Fruit fly (Drosophila melanogaster) whole organism, embryonic: ENCODE results near the gene CG3764.

Experiments used
- ATbp ChIP-seq: fragments of 200-800 bp; sonication (Bioruptor generic); optimal IDR thresholded peaks from 2 replicates; lab custom pipeline; 2017; ENCODE audit warnings: missing biosample characterization, mild to moderate bottlenecking, missing genetic modification characterization, missing genetic modification reagents
- Abd-B ChIP-seq: fragments of 200-800 bp; sonication (Bioruptor generic); optimal IDR thresholded peaks from 2 replicates; lab custom pipeline; 2018; ENCODE audit warnings: missing biosample characterization, mild to moderate bottlenecking, missing genetic modification characterization, moderate library complexity
- Aef1 ChIP-seq: fragments of 200-800 bp; sonication (Bioruptor generic); IDR thresholded peaks from 3 replicates; pipeline ENCODE4 v1.3.6; 2022; ENCODE audit warnings: missing biosample characterization, missing genetic modification characterization
- Atf3 ChIP-seq: fragments of 200-800 bp; sonication (Bioruptor generic); optimal IDR thresholded peaks from 3 replicates; lab custom pipeline; 2016; ENCODE audit warnings: missing biosample characterization, missing genetic modification characterization
- BEAF-32 ChIP-seq: fragments of 200-800 bp; sonication (Bioruptor generic); optimal IDR thresholded peaks from 3 replicates; lab custom pipeline; 2017; ENCODE audit warnings: missing biosample characterization, missing genetic modification characterization, mild to moderate bottlenecking, moderate library complexity, missing genetic modification reagents
- CG10321 ChIP-seq: fragments of 200-800 bp; sonication (Bioruptor generic); IDR thresholded peaks from 2 replicates; pipeline ENCODE4 v1.3.6; 2022; ENCODE audit warnings: missing biosample characterization, missing genetic modification characterization
- CG10462 ChIP-seq: fragments of 200-800 bp; sonication (Bioruptor generic); optimal IDR thresholded peaks from 2 replicates; lab custom pipeline; 2016; ENCODE audit warnings: missing biosample characterization, missing genetic modification characterization
- CG11247 ChIP-seq: fragments of 200-800 bp; sonication (Bioruptor generic); IDR thresholded peaks from 2 replicates; pipeline ENCODE4 v1.3.6; 2022; ENCODE audit warnings: missing biosample characterization, missing genetic modification characterization
- CG13296 ChIP-seq: fragments of 200-800 bp; sonication (Bioruptor generic); optimal IDR thresholded peaks from 3 replicates; lab custom pipeline; 2018; ENCODE audit warnings: missing biosample characterization, mild to moderate bottlenecking, missing genetic modification characterization
- CG13624 ChIP-seq: fragments of 200-800 bp; sonication (Bioruptor generic); optimal IDR thresholded peaks from 2 replicates; lab custom pipeline; 2016; ENCODE audit warnings: missing biosample characterization, missing genetic modification characterization
- CG1647 ChIP-seq: fragments of 200-800 bp; sonication (Bioruptor generic); optimal IDR thresholded peaks from 3 replicates; lab custom pipeline; 2016; ENCODE audit warnings: missing biosample characterization, missing genetic modification characterization
- CG17186 ChIP-seq: fragments of 200-800 bp; sonication (Bioruptor generic); optimal IDR thresholded peaks from 3 replicates; lab custom pipeline; 2017; ENCODE audit warnings: missing biosample characterization, missing genetic modification reagents, missing genetic modification characterization
- CG17328 ChIP-seq: fragments of 200-800 bp; sonication (Bioruptor generic); IDR thresholded peaks from 2 replicates; pipeline ENCODE4 v1.3.6; 2022; ENCODE audit warnings: missing biosample characterization, missing genetic modification characterization
- CG17359 ChIP-seq: fragments of 200-800 bp; sonication (Bioruptor generic); optimal IDR thresholded peaks from 3 replicates; lab custom pipeline; 2018; ENCODE audit warnings: missing biosample characterization, mild to moderate bottlenecking, missing genetic modification characterization, moderate library complexity
- CG17568 ChIP-seq: fragments of 200-800 bp; sonication (Bioruptor generic); optimal IDR thresholded peaks from 2 replicates; lab custom pipeline; 2018; ENCODE audit warnings: missing biosample characterization, mild to moderate bottlenecking, missing genetic modification characterization, moderate library complexity
- CG17612 ChIP-seq: fragments of 200-800 bp; sonication (Bioruptor generic); IDR thresholded peaks from 2 replicates; pipeline ENCODE4 v1.3.6; 2022; ENCODE audit warnings: missing biosample characterization, missing genetic modification characterization
- CG18476 ChIP-seq: fragments of 200-800 bp; sonication (Bioruptor generic); optimal IDR thresholded peaks from 2 replicates; lab custom pipeline; 2016; ENCODE audit warnings: missing biosample characterization, mild to moderate bottlenecking, missing genetic modification characterization
- CG8281 ChIP-seq: fragments of 200-800 bp; sonication (Bioruptor generic); optimal IDR thresholded peaks from 2 replicates; lab custom pipeline; 2018; ENCODE audit warnings: missing biosample characterization, mild to moderate bottlenecking, missing genetic modification characterization, moderate library complexity
- CG8478 ChIP-seq: fragments of >200 bp; optimal IDR thresholded peaks from 2 replicates; lab custom pipeline; 2018
- Chrac-16 ChIP-seq: fragments of 200-800 bp; sonication (Bioruptor generic); optimal IDR thresholded peaks from 3 replicates; lab custom pipeline; 2016; ENCODE audit warnings: missing biosample characterization, missing genetic modification characterization
- Elba2 ChIP-seq: fragments of 200-800 bp; sonication (Bioruptor generic); optimal IDR thresholded peaks from 3 replicates; lab custom pipeline; 2016; ENCODE audit warnings: missing biosample characterization, missing genetic modification characterization
- H15 ChIP-seq: fragments of 200-800 bp; sonication (Bioruptor generic); IDR thresholded peaks from 3 replicates; pipeline ENCODE4 v1.3.6; 2022; ENCODE audit warnings: missing biosample characterization, missing genetic modification characterization
- HLHmδ ChIP-seq: fragments of 200-800 bp; sonication (Bioruptor generic); optimal IDR thresholded peaks from 2 replicates; lab custom pipeline; 2018; ENCODE audit warnings: missing biosample characterization, mild to moderate bottlenecking, missing genetic modification characterization, moderate library complexity
- Oli ChIP-seq: fragments of 200-800 bp; sonication (Bioruptor generic); optimal IDR thresholded peaks from 2 replicates; lab custom pipeline; 2018; ENCODE audit warnings: missing biosample characterization, mild to moderate bottlenecking, missing genetic modification characterization, moderate library complexity
- PHDP ChIP-seq: fragments of 200-800 bp; sonication (Bioruptor generic); optimal IDR thresholded peaks from 3 replicates; lab custom pipeline; 2018; ENCODE audit warnings: missing biosample characterization, mild to moderate bottlenecking, missing genetic modification characterization, moderate library complexity
- Pdp1 ChIP-seq, 2 experiments: fragments of 200-800 bp; sonication (Bioruptor generic); optimal IDR thresholded peaks; 3 replicates each; lab custom pipeline; 2016; ENCODE audit warnings: missing biosample characterization in 2 of 2, missing genetic modification characterization in 2 of 2, mild to moderate bottlenecking in 1 of 2, moderate library complexity in 1 of 2
- Sry-δ ChIP-seq: fragments of 200-800 bp; sonication (Bioruptor generic); optimal IDR thresholded peaks from 2 replicates; lab custom pipeline; 2016; ENCODE audit warnings: missing biosample characterization, missing genetic modification characterization
- Ssrp ChIP-seq: fragments of 200-800 bp; sonication (Bioruptor generic); optimal IDR thresholded peaks from 2 replicates; lab custom pipeline; 2018; ENCODE audit warnings: missing biosample characterization, mild to moderate bottlenecking, missing genetic modification characterization, moderate library complexity
- Taf1 ChIP-seq: fragments of 200-800 bp; sonication (Bioruptor generic); IDR thresholded peaks from 2 replicates; pipeline ENCODE4 v1.3.6; 2022; ENCODE audit warnings: missing biosample characterization, missing genetic modification characterization
- Vsx1 ChIP-seq: fragments of 200-800 bp; sonication (Bioruptor generic); optimal IDR thresholded peaks from 2 replicates; lab custom pipeline; 2017; ENCODE audit warnings: missing biosample characterization, mild to moderate bottlenecking, missing genetic modification characterization, missing genetic modification reagents
- abd-A ChIP-seq: fragments of 200-800 bp; sonication (Bioruptor generic); optimal IDR thresholded peaks from 3 replicates; lab custom pipeline; 2019; ENCODE audit warnings: missing biosample characterization, mild to moderate bottlenecking, missing genetic modification characterization, moderate library complexity
- cad ChIP-seq: fragments of >200 bp; optimal IDR thresholded peaks from 2 replicates; lab custom pipeline; 2017; ENCODE audit warnings: missing biosample characterization, missing genetic modification characterization
- exex ChIP-seq: fragments of 200-800 bp; sonication (Bioruptor generic); optimal IDR thresholded peaks from 4 replicates; lab custom pipeline; 2018; ENCODE audit warnings: missing biosample characterization, mild to moderate bottlenecking, missing genetic modification characterization, moderate library complexity
- ftz-f1 ChIP-seq: fragments of 200-800 bp; sonication (Bioruptor generic); optimal IDR thresholded peaks from 2 replicates; lab custom pipeline; 2016; ENCODE audit warnings: missing biosample characterization, missing genetic modification characterization
- hb ChIP-seq: fragments of 200-800 bp; sonication (Bioruptor generic); IDR thresholded peaks from 3 replicates; pipeline ENCODE4 v1.3.6; 2022; ENCODE audit warnings: missing biosample characterization, missing genetic modification characterization; ENCODE audit not compliant: partially characterized antibody
- hbn ChIP-seq: fragments of 200-800 bp; sonication (Bioruptor generic); IDR thresholded peaks from 2 replicates; pipeline ENCODE4 v1.3.6; 2022; ENCODE audit warnings: missing biosample characterization, missing genetic modification characterization; ENCODE audit not compliant: partially characterized antibody
- her ChIP-seq: fragments of 200-800 bp; sonication (Bioruptor generic); optimal IDR thresholded peaks from 2 replicates; lab custom pipeline; 2016; ENCODE audit warnings: missing biosample characterization, missing genetic modification characterization
- lab ChIP-seq: fragments of 200-800 bp; sonication (Bioruptor generic); optimal IDR thresholded peaks from 3 replicates; lab custom pipeline; 2017; ENCODE audit warnings: missing biosample characterization, missing genetic modification characterization, mild to moderate bottlenecking, moderate library complexity, missing genetic modification reagents
- lilli ChIP-seq: fragments of 200-800 bp; sonication (Bioruptor generic); optimal IDR thresholded peaks from 3 replicates; lab custom pipeline; 2016; ENCODE audit warnings: missing biosample characterization, missing genetic modification characterization
- nerfin-2 ChIP-seq: fragments of 200-800 bp; sonication (Bioruptor generic); IDR thresholded peaks from 2 replicates; pipeline ENCODE4 v1.3.6; 2022; ENCODE audit warnings: missing biosample characterization, missing genetic modification characterization; ENCODE audit not compliant: partially characterized antibody
- nmo ChIP-seq: fragments of 200-800 bp; sonication (Bioruptor generic); optimal IDR thresholded peaks from 2 replicates; lab custom pipeline; 2018; ENCODE audit warnings: missing biosample characterization, mild to moderate bottlenecking, missing genetic modification characterization, moderate library complexity
- pb ChIP-seq: fragments of 200-800 bp; sonication (Bioruptor generic); optimal IDR thresholded peaks from 3 replicates; lab custom pipeline; 2016; ENCODE audit warnings: missing biosample characterization, missing genetic modification characterization
- pfk ChIP-seq: fragments of 200-800 bp; sonication (Bioruptor generic); optimal IDR thresholded peaks from 2 replicates; lab custom pipeline; 2018; ENCODE audit warnings: missing biosample characterization, mild to moderate bottlenecking, missing genetic modification characterization, moderate library complexity
- phol ChIP-seq: fragments of 200-800 bp; sonication (Bioruptor generic); optimal IDR thresholded peaks from 3 replicates; lab custom pipeline; 2018; ENCODE audit warnings: missing biosample characterization, mild to moderate bottlenecking, missing genetic modification characterization, moderate library complexity
- rib ChIP-seq: fragments of 200-800 bp; sonication (Bioruptor generic); IDR thresholded peaks from 2 replicates; pipeline ENCODE4 v1.3.6; 2022; ENCODE audit warnings: missing biosample characterization, missing genetic modification characterization
- slou ChIP-seq: fragments of 200-800 bp; sonication (Bioruptor generic); optimal IDR thresholded peaks from 3 replicates; lab custom pipeline; 2016; ENCODE audit warnings: missing biosample characterization, missing genetic modification characterization
- sr ChIP-seq: fragments of 200-800 bp; sonication (Bioruptor generic); IDR thresholded peaks from 3 replicates; pipeline ENCODE4 v1.3.6; 2022; ENCODE audit warnings: missing biosample characterization, missing genetic modification characterization
- trh ChIP-seq: fragments of 200-800 bp; sonication (Bioruptor generic); optimal IDR thresholded peaks from 2 replicates; lab custom pipeline; 2016; ENCODE audit warnings: missing biosample characterization, missing genetic modification characterization
- wek ChIP-seq: fragments of 200-800 bp; sonication (Bioruptor generic); optimal IDR thresholded peaks from 3 replicates; lab custom pipeline; 2018; ENCODE audit warnings: missing biosample characterization, mild to moderate bottlenecking, missing genetic modification characterization, moderate library complexity

CG3764 gene

DNA sequence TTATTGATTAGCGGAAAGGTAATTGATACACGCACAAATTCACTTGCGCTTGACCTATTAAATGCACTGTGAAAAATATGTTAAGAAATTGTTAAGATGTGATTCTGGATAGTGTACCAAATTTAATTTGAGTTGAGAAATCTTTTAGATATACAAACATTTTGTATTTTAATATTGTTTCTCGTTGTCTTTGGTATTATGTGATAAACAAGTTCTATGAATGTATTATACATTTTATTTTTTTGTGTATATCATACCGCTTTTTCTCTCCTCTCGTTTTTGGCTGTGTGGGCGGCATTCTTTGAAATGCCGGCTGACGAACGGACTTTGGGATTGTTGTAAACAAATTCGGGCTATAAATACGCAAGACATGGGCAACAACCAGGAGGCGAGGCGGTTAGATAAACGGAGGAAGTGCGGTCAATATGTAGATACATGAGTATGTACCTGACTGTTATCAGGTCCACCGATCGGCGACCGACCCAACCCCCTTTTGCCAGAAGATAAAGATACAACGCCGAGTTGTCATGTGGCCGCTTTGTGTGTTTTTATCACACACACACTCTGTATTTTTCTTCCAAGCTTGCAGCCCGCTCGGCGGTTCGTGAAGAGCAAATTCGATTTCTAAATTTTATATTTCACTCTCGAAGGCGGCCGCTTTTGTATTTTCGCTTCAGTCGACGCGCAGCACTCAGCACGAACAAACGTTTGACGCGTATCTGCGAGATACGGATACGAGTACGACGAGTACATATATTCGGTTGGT lies 55.4 kb downstream of the CG3764 start (continued):
- peak; percentile 69 for TF ChIP-seq Aef1
- TF ChIP-seq hb (GFP tag; lab: Robert Waterston, UW), result no peak
- no peak for TF ChIP-seq abd-A (tag; lab: Kevin White, UChicago)
- TF ChIP-seq Abd-B (GFP tag; lab: Kevin White, UChicago), result peak; percentile 72
- TF ChIP-seq rib (GFP tag; lab: Robert Waterston, UW), result peak; percentile 72
- TF ChIP-seq Chrac-16 (GFP tag; lab: Kevin White, UChicago), result peak; percentile 27
- peak; percentile 51 for TF ChIP-seq CG10462 (GFP tag; lab: Kevin White, UChicago)
- TF ChIP-seq CG17612 (GFP tag; lab: Robert Waterston, UW), result no peak
- TF ChIP-seq CG1647, result peak; percentile 26
- TF ChIP-seq nmo (GFP tag; lab: Kevin White, UChicago), result peak; percentile 80
- TF ChIP-seq pfk (GFP tag; lab: Kevin White, UChicago), result no peak
- TF ChIP-seq nerfin-2 (GFP tag; lab: Robert Waterston, UW), result no peak
- TF ChIP-seq CG13624 (GFP tag; lab: Kevin White, UChicago), result peak; percentile 42
- TF ChIP-seq Oli (tag; lab: Kevin White, UChicago), result peak; percentile 73
- no peak for TF ChIP-seq her
- TF ChIP-seq cad (GFP tag; lab: Kevin White, UChicago), result no peak
- peak; percentile 75 for TF ChIP-seq Ssrp
- no peak for TF ChIP-seq CG8478
- peak; percentile 63 for TF ChIP-seq CG17359 (tag; lab: Kevin White, UChicago)
- TF ChIP-seq CG18476 (GFP tag; lab: Kevin White, UChicago), result peak; percentile 67
- TF ChIP-seq pb (GFP tag; lab: Kevin White, UChicago), result peak; percentile 2
- no peak for TF ChIP-seq wek (GFP tag; lab: Kevin White, UChicago)
- TF ChIP-seq CG10321 (GFP tag; lab: Robert Waterston, UW), result no peak
- peak; percentile 50 for TF ChIP-seq ATbp (GFP tag; lab: Kevin White, UChicago)
- no peak for TF ChIP-seq CG17186
- peak; percentile 61; the same call in 1 of the 2 replicates for TF ChIP-seq CG17328 (GFP tag; lab: Robert Waterston, UW)
- TF ChIP-seq Pdp1 (GFP tag; optimal IDR thresholded peaks at IDR 0.05; lab: Kevin White, UChicago), result peak; percentile 24 to 38
- TF ChIP-seq CG13296 (GFP tag; lab: Kevin White, UChicago), result no peak
- no peak for TF ChIP-seq Vsx1 (GFP tag; lab: Kevin White, UChicago)
- TF ChIP-seq trh (GFP tag; lab: Kevin White, UChicago), result no peak
- peak; percentile 23 for TF ChIP-seq Atf3 (GFP tag; lab: Kevin White, UChicago)
- TF ChIP-seq CG8281 (tag; lab: Kevin White, UChicago), result no peak
- TF ChIP-seq phol, result peak; percentile 61
- peak; percentile 85 for TF ChIP-seq PHDP
- peak; percentile 53 for TF ChIP-seq CG11247
- no peak for TF ChIP-seq HLHmδ (GFP tag; lab: Kevin White, UChicago)
- TF ChIP-seq sr, result peak; percentile 85
- TF ChIP-seq BEAF-32 (GFP tag; lab: Kevin White, UChicago), result no peak
- peak; percentile 24 for TF ChIP-seq slou
- TF ChIP-seq exex (tag; lab: Kevin White, UChicago), result no peak
- no peak for TF ChIP-seq hbn (GFP tag; lab: Robert Waterston, UW)
- peak; percentile 5 for TF ChIP-seq Sry-δ (GFP tag; lab: Kevin White, UChicago)
- peak; percentile 48 for TF ChIP-seq CG17568 (GFP tag; lab: Kevin White, UChicago)
- peak; percentile 73 for TF ChIP-seq lab (GFP tag; lab: Kevin White, UChicago)
- peak; percentile 48 for TF ChIP-seq Taf1 (GFP tag; lab: Robert Waterston, UW)
- TF ChIP-seq H15 (GFP tag; lab: Robert Waterston, UW), result peak; percentile 55; the same call in 1 of the 3 replicates
- TF ChIP-seq Elba2 (GFP tag; lab: Kevin White, UChicago), result no peak
- TF ChIP-seq ftz-f1 (GFP tag; lab: Kevin White, UChicago), result no peak
- TF ChIP-seq lilli, result peak; percentile 53
